Fruit fly (Drosophila melanogaster) whole organism: ENCODE results near the gene CG9459.

Experiments
- Dll ChIP-seq: fragments of >200 bp; optimal IDR thresholded peaks from 2 replicates; lab custom pipeline; 2017
- pan ChIP-seq: fragments of >200 bp; optimal IDR thresholded peaks from 2 replicates; lab custom pipeline; 2017
- psq ChIP-seq: fragments of >200 bp; optimal IDR thresholded peaks from 2 replicates; lab custom pipeline; 2017

DNA sequence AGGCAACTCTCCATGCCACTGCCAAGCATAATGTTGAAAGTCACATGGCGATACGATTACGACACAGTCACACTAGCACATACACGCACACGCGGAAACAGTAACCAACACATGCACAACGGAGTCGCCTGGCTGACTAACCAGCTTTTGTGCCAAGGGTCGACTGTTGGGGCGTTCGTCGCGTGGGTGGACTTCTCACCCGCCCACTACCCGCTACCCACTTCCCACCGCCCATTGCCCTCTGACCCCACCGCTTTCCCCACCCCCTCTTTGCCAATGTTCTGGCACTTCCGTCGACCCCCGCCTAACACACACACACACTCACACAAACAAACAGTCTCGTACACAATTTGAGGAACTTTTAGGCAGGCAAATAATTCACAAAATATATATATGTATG, 33.5 kb upstream of the CG9459 start:
- TF ChIP-seq Dll (lab: Kevin White, UChicago) (no peak), psq (no peak), pan (lab: Kevin White, UChicago) (no peak)
